Worm (Caenorhabditis elegans): Measurements from ENCODE around the gene bath-44.
"Not testable (repeated sequence)": the region's sequence is repeated elsewhere in the genome, so short reads cannot be mapped to it uniquely, and the experiment has no call there.

Gene bath-44

DNA sequence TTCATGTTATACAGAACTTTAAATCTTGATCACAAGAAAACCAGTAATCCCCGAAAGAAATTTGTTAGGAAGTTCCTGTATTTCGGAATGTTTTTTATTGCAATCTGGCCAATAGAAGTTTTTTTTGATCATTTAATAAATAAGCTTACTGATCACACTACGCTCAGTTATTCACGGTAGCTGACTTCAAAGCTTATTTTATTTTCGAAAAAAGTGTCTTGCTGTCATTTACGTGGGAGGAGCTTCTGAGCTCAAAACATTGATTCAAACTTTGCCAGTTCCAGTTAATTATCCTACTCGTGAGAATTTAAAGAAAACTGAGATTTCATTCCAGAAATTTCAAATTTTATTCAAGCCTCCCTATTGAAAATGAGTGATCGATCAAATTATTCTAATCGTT lies 37.6 kb downstream of the bath-44 start, which contains the start of gene srd-54:
TSS of gene srd-54 (plus strand) at position 301 of the 400 bp plus-strand sequence.
- no peak for TF ChIP-seq lin-39 (tag; optimal IDR thresholded peaks at IDR 0.05)

ce11 chrII:7434182-7434581 lies 39.4 kb downstream of the bath-44 start, which contains the start of gene kcc-3:
kcc-3 (minus strand) TSS chrII:7434282.
- TF ChIP-seq blmp-1 (tag; optimal IDR thresholded peaks at IDR 0.05; ENCODE audit: insufficient read depth): no peak
- TF ChIP-seq ceh-82 (tag; optimal IDR thresholded peaks at IDR 0.05): no peak
- no peak for TF ChIP-seq ztf-11 (tag; optimal IDR thresholded peaks at IDR 0.05)
- no peak for TF ChIP-seq mdl-1 (tag; optimal IDR thresholded peaks at IDR 0.05)
- TF ChIP-seq fos-1 (tag; optimal IDR thresholded peaks at IDR 0.05): no peak
- no peak for TF ChIP-seq nhr-10 (tag; optimal IDR thresholded peaks at IDR 0.05)
- no peak for TF ChIP-seq ZK546.5 (tag; optimal IDR thresholded peaks at IDR 0.05)
- TF ChIP-seq nhr-129 (tag; optimal IDR thresholded peaks at IDR 0.05): no peak
- TF ChIP-seq mab-5 (tag; optimal IDR thresholded peaks at IDR 0.05): no peak
- no peak for TF ChIP-seq nhr-21 (tag; optimal IDR thresholded peaks at IDR 0.05)
- no peak for TF ChIP-seq elt-1 (tag; optimal IDR thresholded peaks at IDR 0.05)
- TF ChIP-seq C34F6.9 (tag; optimal IDR thresholded peaks at IDR 0.05): no peak
- TF ChIP-seq nhr-11 (tag; optimal IDR thresholded peaks at IDR 0.05): no peak
- no peak for TF ChIP-seq sma-9 (GFP tag; optimal IDR thresholded peaks at IDR 0.05)
- TF ChIP-seq sma-9 (tag; optimal IDR thresholded peaks at IDR 0.05): no peak
- no peak for TF ChIP-seq nhr-23 (tag; optimal IDR thresholded peaks at IDR 0.05)

DNA sequence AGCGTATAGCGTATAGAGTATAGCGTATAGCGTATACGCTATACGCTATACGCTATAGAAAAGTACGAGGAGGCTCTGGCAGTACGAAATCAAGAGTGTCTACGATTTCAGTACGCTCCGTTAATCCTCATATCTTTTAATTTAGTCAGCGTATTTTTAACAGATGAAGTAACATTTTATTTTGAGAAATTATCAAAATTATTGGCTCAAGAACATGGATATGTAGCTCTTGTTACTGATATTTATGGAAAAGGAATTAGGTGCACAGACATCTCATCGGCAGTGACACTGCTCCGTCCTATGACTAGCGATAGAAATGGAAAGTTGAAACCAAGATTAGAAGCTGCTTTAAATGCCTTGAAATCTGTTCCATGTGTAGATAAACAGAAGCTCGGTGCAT lies 40.2 kb downstream of the bath-44 start, which contains the start of gene K02A2.1:
TSS of gene K02A2.1 (plus strand) at position 301 of the 400 bp plus-strand sequence.
- TF ChIP-seq ztf-11 (tag; optimal IDR thresholded peaks at IDR 0.05); sma-9 (GFP tag; optimal IDR thresholded peaks at IDR 0.05); sma-9 (tag; optimal IDR thresholded peaks at IDR 0.05); skn-1 (tag; optimal IDR thresholded peaks at IDR 0.05): not testable (repeated sequence)
